Worm (Caenorhabditis elegans) whole organism, L4/young adult: ENCODE results near the gene srh-97.

Source experiments
- W03F9.2 ChIP-seq: fragments of 150-350 bp; optimal IDR thresholded peaks from 2 replicates; lab custom pipeline; 2014; ENCODE audit warnings: missing biosample characterization, missing genetic modification characterization
- dao-5 ChIP-seq: sonication (generic microtip); optimal IDR thresholded peaks from 2 replicates; lab custom pipeline; 2016; ENCODE audit warnings: missing genotype, missing genetic modification characterization, moderate library complexity, missing compliant biosample characterization
- him-1 ChIP-seq: sonication (generic microtip); optimal IDR thresholded peaks from 2 replicates; lab custom pipeline; 2016; ENCODE audit warnings: missing genotype, missing genetic modification reagents, missing genetic modification characterization, missing compliant biosample characterization

DNA sequence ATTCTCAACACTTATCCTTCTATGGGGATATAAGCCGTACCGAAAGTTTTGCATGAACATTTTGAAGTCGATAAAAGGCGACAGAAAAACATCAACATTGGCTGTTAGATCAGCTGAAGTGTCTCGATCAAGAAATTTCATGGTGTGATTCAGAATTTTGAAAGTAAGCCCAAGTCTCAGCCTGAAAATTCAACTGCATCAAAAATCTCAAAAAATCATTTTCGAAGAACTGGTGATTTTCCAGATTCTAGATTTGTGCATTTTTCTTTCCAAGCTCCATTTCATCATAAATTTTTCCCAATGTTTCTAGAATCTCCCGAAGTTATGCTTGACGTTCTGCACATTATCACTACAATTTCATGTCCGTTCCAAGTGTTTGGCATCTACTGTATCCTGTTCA, 47.8 kb downstream of the srh-97 start, which contains the start of gene srh-255:
- TF ChIP-seq dao-5 (tag; lab: Kevin White, UChicago) (no peak), W03F9.2 (tag; lab: Kevin White, UChicago) (no peak), him-1 (tag; lab: Kevin White, UChicago) (no peak)
